Worm (Caenorhabditis elegans): ENCODE results near the gene ceh-58.

ce11 chrII:10357468-10358007 lies 11.9 kb downstream of the ceh-58 start, which contains the start of gene C07E3.3:
- TF ChIP-seq B0019.2 (GFP tag; conservative IDR thresholded peaks at IDR 0.05) (no peak), efl-1 (GFP tag; optimal IDR thresholded peaks at IDR 0.05) (no peak)

All from whole organism, young adult.